Worm (Caenorhabditis elegans): ENCODE results near the gene Y76B12C.9.

- no peak for TF ChIP-seq him-1 (tag; optimal IDR thresholded peaks at IDR 0.05)
- TF ChIP-seq dao-5 (tag; optimal IDR thresholded peaks at IDR 0.05): no peak
Measured at ce11 chrIV:2080340-2080739, 43.5 kb upstream of the Y76B12C.9 start.

All from whole organism, L4/young adult.